Fruit fly (Drosophila melanogaster) Kc167 (cell line): ENCODE measurements around the gene CG6769.

Source experiments
- Myc ChIP-seq: fragments of >200 bp; optimal IDR thresholded peaks from 2 replicates; lab custom pipeline; 2017; ENCODE audit warnings: missing external identifiers
- Sin3A ChIP-seq: fragments of >200 bp; optimal IDR thresholded peaks from 2 replicates; lab custom pipeline; 2018; ENCODE audit warnings: missing external identifiers
- h ChIP-seq: fragments of >200 bp; optimal IDR thresholded peaks from 3 replicates; lab custom pipeline; 2018; ENCODE audit warnings: missing external identifiers
- insv ChIP-seq: fragments of >200 bp; optimal IDR thresholded peaks from 3 replicates; lab custom pipeline; 2018; ENCODE audit warnings: missing external identifiers
- psq ChIP-seq: fragments of >200 bp; optimal IDR thresholded peaks from 2 replicates; lab custom pipeline; 2017; ENCODE audit warnings: missing external identifiers
- ttk ChIP-seq: sonication (Bioruptor generic); optimal IDR thresholded peaks from 2 replicates; lab custom pipeline; 2017; ENCODE audit warnings: missing external identifiers

CG6769 gene

DNA sequence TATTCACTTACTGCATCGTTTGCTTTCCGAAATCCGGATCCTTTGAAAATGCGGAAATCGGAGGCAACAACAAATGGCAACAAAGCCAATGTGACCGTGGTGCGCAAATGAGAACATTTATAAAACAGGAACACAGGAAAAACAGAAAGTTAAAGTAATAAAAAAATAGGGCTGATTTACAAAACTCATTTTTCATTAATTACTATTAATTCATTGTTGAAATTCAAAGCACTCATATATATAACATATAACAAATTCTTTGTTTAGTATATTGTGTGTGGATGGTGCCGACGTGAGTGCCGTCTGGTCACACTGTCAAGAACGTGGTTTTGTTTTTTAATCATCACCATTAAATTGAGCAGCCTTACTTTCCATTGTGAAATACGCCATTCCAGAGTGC lies at the start of gene CG6769, which contains the start of gene Arp8:
Gene CG6769, plus strand, starts transcription at position 292 of the 400 bp plus-strand sequence.
Gene Arp8, minus strand, starts transcription at position 90 of the 400 bp plus-strand sequence.
- TF ChIP-seq ttk, result no peak
- TF ChIP-seq Sin3A (lab: Kevin White, UChicago), result no peak
- no peak for TF ChIP-seq h (lab: Kevin White, UChicago)

dm6 chrX:17812193-17812592 lies 48.6 kb upstream of the CG6769 start:
- TF ChIP-seq Sin3A (lab: Kevin White, UChicago) (no peak), ttk (no peak), h (lab: Kevin White, UChicago) (no peak), psq (lab: Kevin White, UChicago) (no peak), insv (no peak), Myc (no peak)

DNA sequence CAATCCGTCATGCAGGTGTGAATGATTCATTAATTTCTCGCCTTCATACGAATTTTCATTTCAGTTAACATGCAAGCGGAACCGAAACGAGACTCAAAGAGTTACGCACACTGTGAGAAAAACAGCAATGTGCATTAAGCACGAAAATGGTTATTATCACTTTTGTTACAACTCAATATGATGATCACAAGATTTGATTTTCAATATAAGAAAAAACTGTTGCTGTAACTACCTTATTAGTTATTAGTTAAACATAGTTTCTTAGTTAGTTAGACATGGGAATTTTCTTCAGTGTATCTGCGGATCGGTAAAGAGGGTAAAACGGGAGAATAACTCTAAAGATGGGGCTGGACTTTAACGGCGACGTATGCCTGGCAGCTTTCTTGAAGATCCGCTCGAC lies 46.0 kb upstream of the CG6769 start:
- no peak for TF ChIP-seq Myc
- TF ChIP-seq h (lab: Kevin White, UChicago), result no peak
- no peak for TF ChIP-seq insv
- TF ChIP-seq ttk, result no peak
- TF ChIP-seq Sin3A (lab: Kevin White, UChicago), result no peak
- TF ChIP-seq psq (lab: Kevin White, UChicago), result no peak

- TF ChIP-seq Myc, result no peak
- no peak for TF ChIP-seq psq (lab: Kevin White, UChicago)
- no peak for TF ChIP-seq h (lab: Kevin White, UChicago)
- TF ChIP-seq Sin3A (lab: Kevin White, UChicago), result no peak
- TF ChIP-seq ttk, result no peak
- no peak for TF ChIP-seq insv
Measured at dm6 chrX:17816437-17816836, 44.4 kb upstream of the CG6769 start.

dm6 chrX:17819635-17820139 lies 41.1 kb upstream of the CG6769 start, which contains the start of gene CG12986:
CG12986 (minus strand) TSS chrX:17819685.
- TF ChIP-seq Sin3A (lab: Kevin White, UChicago), result no peak
- TF ChIP-seq insv, result no peak
- no peak for TF ChIP-seq psq (lab: Kevin White, UChicago)
- TF ChIP-seq Myc, result no peak
- no peak for TF ChIP-seq ttk
- TF ChIP-seq h (lab: Kevin White, UChicago), result no peak

- TF ChIP-seq ttk (no peak), insv (no peak), h (lab: Kevin White, UChicago) (no peak), Sin3A (lab: Kevin White, UChicago) (no peak), psq (lab: Kevin White, UChicago) (no peak), Myc (no peak)
Measured at dm6 chrX:17820252-17820651, 40.5 kb upstream of the CG6769 start.

DNA sequence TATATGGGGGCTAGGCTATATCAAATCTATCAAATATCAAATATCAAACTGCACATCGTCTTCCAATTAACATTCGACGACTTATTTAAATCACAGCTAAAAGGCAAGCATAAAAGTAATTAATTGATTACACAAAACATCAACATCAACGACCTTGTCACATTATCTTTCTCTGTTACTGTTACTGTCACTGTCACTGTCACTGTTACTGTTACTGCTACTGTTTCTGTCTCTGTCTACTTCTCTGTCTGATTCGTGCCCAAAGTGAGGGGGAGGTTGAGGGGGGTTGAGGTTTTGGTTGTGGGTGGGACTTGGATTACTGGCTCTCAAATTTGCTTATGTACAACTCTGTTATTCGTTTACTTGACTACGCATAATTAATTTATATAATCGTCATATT lies 39.3 kb upstream of the CG6769 start:
- TF ChIP-seq psq (lab: Kevin White, UChicago) (no peak), h (lab: Kevin White, UChicago) (no peak), insv (no peak), ttk (no peak), Sin3A (lab: Kevin White, UChicago) (no peak), Myc (no peak)

DNA sequence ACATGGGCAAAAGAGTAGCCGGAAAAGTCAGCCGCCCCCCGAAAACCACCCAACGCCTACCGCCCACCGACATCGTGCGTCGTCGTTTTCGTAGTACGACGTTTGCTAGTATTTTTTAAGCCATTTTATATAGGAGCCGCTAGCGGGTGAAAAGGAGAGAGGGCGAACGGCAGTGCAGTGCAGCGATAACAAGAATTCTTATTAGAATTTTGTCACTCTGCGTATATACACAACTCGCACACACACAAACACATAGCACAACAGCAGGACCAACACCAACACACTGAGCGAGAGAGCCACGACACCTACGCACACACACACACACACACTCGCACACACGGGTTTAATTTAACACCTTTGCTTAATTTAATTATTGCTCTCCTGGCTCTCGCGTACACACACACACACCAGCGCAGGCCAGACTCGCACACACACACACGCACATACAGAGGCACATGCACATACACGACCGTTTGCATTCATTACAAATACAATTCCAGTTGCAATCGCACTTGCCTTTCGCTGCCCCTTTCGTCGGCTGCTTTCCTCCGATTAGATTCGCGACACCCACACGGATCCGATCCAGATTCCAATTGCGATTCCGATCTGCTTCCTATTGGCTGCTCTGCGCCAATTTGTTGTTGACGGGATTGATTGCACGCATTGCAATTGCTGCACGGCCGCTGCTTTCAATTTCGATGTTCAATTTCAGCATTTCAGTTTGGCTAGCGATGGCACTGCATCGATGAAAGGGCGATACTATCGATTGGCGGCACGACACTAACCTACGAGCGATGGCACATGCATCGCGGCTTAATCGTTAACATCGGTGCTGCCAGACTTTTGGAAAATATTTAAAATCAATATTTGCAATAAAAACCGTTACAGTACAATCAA lies 33.7 kb upstream of the CG6769 start, which contains the start of gene Socs16D:
Gene Socs16D, minus strand, starts transcription at position 758 of the 897 bp plus-strand sequence.
- no peak for TF ChIP-seq psq (lab: Kevin White, UChicago)
- TF ChIP-seq insv, result peak; percentile 100
- no peak for TF ChIP-seq Myc

DNA sequence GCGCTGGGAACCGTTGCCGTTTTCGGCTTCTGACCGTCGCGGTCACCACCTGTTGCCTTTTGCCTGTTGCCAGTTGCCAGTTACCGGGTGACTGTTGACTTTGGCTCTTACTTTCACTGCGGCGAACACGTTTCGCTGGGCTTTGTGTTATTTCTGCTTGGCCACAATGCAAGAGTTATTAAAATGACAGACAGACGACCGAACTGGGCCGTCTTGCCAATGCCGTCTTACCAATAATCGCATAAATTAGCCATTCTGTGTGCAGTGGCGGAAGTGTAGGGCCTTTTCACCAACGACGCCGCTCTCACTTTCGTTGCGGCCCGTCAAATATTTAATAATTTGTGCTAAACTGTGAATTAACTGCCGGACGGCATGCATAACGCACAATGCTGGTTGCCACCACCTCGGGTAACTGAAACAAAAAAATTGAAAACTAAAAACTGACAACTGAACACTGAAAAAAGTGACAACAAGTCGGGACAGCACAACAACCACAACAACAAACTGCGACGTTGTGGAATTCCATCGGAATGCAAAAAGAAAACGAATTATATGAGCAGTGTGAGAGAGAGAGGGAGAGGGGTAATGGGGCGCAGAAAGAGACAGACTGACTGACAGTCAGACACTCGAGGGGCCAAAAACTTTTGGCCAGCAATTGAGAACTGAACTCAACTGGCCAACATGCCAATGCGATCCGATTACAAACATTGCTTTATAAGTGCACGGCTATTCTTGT lies 32.3 kb upstream of the CG6769 start:
- TF ChIP-seq ttk (no peak), psq (lab: Kevin White, UChicago) (no peak), insv (no peak), h (lab: Kevin White, UChicago) (no peak), Sin3A (lab: Kevin White, UChicago) (no peak), Myc (no peak)

DNA sequence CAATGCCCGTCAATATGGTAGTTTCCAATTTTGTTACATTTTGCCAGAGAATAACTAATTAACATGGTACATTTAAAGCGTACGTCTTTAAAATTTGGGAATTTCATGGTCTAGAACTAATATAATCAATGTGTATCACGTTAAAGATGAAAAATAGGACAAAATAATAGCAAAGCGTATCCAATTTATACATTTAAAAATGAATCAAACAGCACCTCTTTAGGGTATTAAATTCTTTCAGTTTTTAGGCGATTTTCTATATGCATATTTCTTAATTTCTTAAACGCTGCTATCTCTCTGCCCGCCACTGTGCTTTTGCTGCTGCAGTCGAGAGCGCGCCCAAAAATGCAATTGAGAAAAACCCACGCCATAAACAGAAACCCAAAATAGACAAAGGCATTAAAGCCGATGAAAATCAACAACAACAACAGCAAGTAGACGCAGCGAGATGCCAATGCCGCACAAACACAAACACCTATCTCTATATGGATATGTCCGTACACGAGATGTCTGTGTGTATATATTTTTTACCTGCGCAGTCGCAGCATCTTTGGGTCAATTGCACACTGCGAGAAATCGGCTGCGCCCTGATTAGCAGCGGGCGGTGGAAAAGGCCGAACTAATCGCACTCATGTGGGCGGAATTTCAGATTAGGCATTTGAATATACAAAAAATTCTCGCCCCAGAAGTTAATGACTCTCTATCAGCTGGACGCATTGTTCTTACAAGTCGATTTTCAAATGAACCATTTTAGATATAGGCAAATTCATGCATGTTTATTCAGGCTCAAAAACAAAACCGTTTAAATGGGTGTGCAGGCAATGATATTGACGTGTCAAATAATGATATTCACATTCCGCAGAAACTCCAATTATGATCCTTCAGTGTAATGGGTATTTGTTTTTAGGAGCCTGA lies 31.5 kb upstream of the CG6769 start:
- TF ChIP-seq insv (no peak), ttk (no peak), Myc (no peak), Sin3A (lab: Kevin White, UChicago) (no peak)

- no peak for TF ChIP-seq psq (lab: Kevin White, UChicago)
- no peak for TF ChIP-seq h (lab: Kevin White, UChicago)
- no peak for TF ChIP-seq Sin3A (lab: Kevin White, UChicago)
- TF ChIP-seq Myc, result no peak
- TF ChIP-seq insv, result no peak
- no peak for TF ChIP-seq ttk
Measured at dm6 chrX:17830211-17830616, 30.6 kb upstream of the CG6769 start.

dm6 chrX:17830644-17831043 lies 30.2 kb upstream of the CG6769 start, which contains the start of gene CG6398:
CG6398 (plus strand) TSS chrX:17830828.
- no peak for TF ChIP-seq Myc
- no peak for TF ChIP-seq h (lab: Kevin White, UChicago)
- TF ChIP-seq ttk, result no peak
- TF ChIP-seq Sin3A (lab: Kevin White, UChicago), result no peak
- no peak for TF ChIP-seq psq (lab: Kevin White, UChicago)
- no peak for TF ChIP-seq insv
